Worm (Caenorhabditis elegans) whole organism, midembryonic: ENCODE results near the gene C41G6.12.

ENCODE experiments used
- T22C8.4 ChIP-seq: fragments of 200-800 bp; sonication (Bioruptor generic); IDR thresholded peaks from 2 replicates; pipeline ENCODE4 v1.3.6; 2022; ENCODE audit warnings: missing genetic modification characterization, missing compliant biosample characterization
- flt-1 ChIP-seq: fragments of 200-800 bp; sonication (Bioruptor generic); IDR thresholded peaks from 2 replicates; pipeline ENCODE4 v1.3.6; 2022; ENCODE audit warnings: missing genetic modification characterization, missing compliant biosample characterization
- klf-2 ChIP-seq: fragments of 200-800 bp; sonication (Bioruptor generic); conservative IDR thresholded peaks from 2 replicates; pipeline ENCODE4 v1.3.6; 2022; ENCODE audit warnings: missing genetic modification reagents, missing genetic modification characterization, missing compliant biosample characterization
- med-1 ChIP-seq: sonication (generic microtip); optimal IDR thresholded peaks from 2 replicates; lab custom pipeline; 2017; ENCODE audit warnings: missing genetic modification characterization, mild to moderate bottlenecking, missing compliant biosample characterization, antibody characterized with exemption, missing genetic modification reagents; ENCODE audit not compliant: insufficient read depth
- ref-1 ChIP-seq: fragments of 200-800 bp; sonication (Bioruptor generic); conservative IDR thresholded peaks from 2 replicates; pipeline ENCODE4 v1.3.6; 2022; ENCODE audit warnings: missing genetic modification reagents, missing genetic modification characterization, missing compliant biosample characterization
- tab-1 ChIP-seq: fragments of 200-800 bp; sonication (Bioruptor generic); IDR thresholded peaks from 2 replicates; pipeline ENCODE4 v1.3.6; 2022; ENCODE audit warnings: missing genetic modification characterization, missing compliant biosample characterization
- ztf-23 ChIP-seq: fragments of 200-800 bp; sonication (Bioruptor generic); IDR thresholded peaks from 2 replicates; pipeline ENCODE4 v1.3.6; 2022; ENCODE audit warnings: missing genetic modification reagents, missing genetic modification characterization, missing compliant biosample characterization
- ztf-29 ChIP-seq: fragments of 200-800 bp; sonication (Bioruptor generic); IDR thresholded peaks from 2 replicates; pipeline ENCODE4 v1.3.6; 2022; ENCODE audit warnings: missing genetic modification reagents, missing genetic modification characterization, missing compliant biosample characterization

- TF ChIP-seq med-1 (GFP tag; lab: Kevin White, UChicago) (no peak), ref-1 (GFP tag; lab: Robert Waterston, UW) (no peak), ztf-23 (GFP tag; lab: Robert Waterston, UW) (no peak), ztf-29 (GFP tag; lab: Robert Waterston, UW) (no peak), tab-1 (GFP tag; lab: Robert Waterston, UW) (no peak), T22C8.4 (GFP tag; lab: Robert Waterston, UW) (no peak), flt-1 (no peak), klf-2 (GFP tag; lab: Robert Waterston, UW) (no peak)
These were observed 36.9 kb upstream of the C41G6.12 start, which contains the start of gene kin-30 for ce11 chrV:15244456-15244855.
